Fruit fly (Drosophila melanogaster) whole organism, prepupa: ENCODE data around the gene drm.

ENCODE experiments used
- CG11762 ChIP-seq: fragments of 200-800 bp; sonication (Bioruptor generic); optimal IDR thresholded peaks from 3 replicates; lab custom pipeline; 2016; ENCODE audit warnings: missing biosample characterization, missing genetic modification characterization; ENCODE audit not compliant: insufficient read depth
- CG11902 ChIP-seq: fragments of 200-800 bp; sonication (Bioruptor generic); optimal IDR thresholded peaks from 3 replicates; lab custom pipeline; 2016; ENCODE audit warnings: missing biosample characterization, missing genetic modification characterization
- CG32006 ChIP-seq: fragments of 200-800 bp; sonication (Bioruptor generic); optimal IDR thresholded peaks from 3 replicates; lab custom pipeline; 2017; ENCODE audit warnings: missing biosample characterization, mild to moderate bottlenecking, missing genetic modification characterization
- CG8319 ChIP-seq: fragments of 200-800 bp; sonication (Bioruptor generic); optimal IDR thresholded peaks from 3 replicates; lab custom pipeline; 2016; ENCODE audit warnings: missing biosample characterization, missing genetic modification characterization
- Eip75B ChIP-seq: fragments of 200-800 bp; sonication (Bioruptor generic); optimal IDR thresholded peaks from 3 replicates; lab custom pipeline; 2016; ENCODE audit warnings: missing biosample characterization, missing genetic modification characterization
- Ets21C ChIP-seq: fragments of 200-800 bp; sonication (Bioruptor generic); optimal IDR thresholded peaks from 3 replicates; lab custom pipeline; 2016; ENCODE audit warnings: missing biosample characterization, missing genetic modification characterization
- Gug ChIP-seq: fragments of 200-800 bp; sonication (Bioruptor generic); IDR thresholded peaks from 2 replicates; pipeline ENCODE4 v1.3.6; 2022; ENCODE audit warnings: missing biosample characterization, missing genetic modification characterization
- Hr4 ChIP-seq: fragments of 200-800 bp; sonication (Bioruptor generic); optimal IDR thresholded peaks from 3 replicates; lab custom pipeline; 2016; ENCODE audit warnings: missing biosample characterization, missing genetic modification characterization
- cyc ChIP-seq: fragments of 200-800 bp; sonication (Bioruptor generic); optimal IDR thresholded peaks from 3 replicates; lab custom pipeline; 2016; ENCODE audit warnings: missing biosample characterization, missing genetic modification characterization
- esn ChIP-seq: fragments of 200-800 bp; sonication (Bioruptor generic); optimal IDR thresholded peaks from 2 replicates; lab custom pipeline; 2016; ENCODE audit warnings: missing biosample characterization, mild to moderate bottlenecking, missing genetic modification characterization, moderate library complexity
- fkh ChIP-seq: fragments of 200-800 bp; sonication (Bioruptor generic); optimal IDR thresholded peaks from 3 replicates; lab custom pipeline; 2017; ENCODE audit warnings: missing biosample characterization, mild to moderate bottlenecking, missing genetic modification characterization, moderate library complexity

DNA sequence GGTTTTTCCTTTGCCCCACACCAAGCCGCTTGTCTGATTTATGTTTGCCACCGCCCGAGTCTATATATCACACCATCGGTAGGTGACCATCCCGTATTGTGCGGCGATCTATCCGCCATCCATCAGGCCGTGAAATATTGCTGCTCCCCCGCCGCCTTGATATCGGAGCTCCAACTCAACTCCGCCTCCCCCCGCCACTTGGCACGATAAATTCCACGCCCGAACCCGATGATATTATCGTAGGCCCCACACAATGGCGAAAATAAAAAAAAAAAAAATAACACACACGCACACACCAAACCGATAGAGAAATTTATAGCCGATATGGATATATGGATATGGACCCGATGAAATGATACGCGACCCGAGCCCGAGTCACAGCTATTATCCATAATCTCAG is 51.8 kb downstream of the drm start:
- TF ChIP-seq Gug (GFP tag; lab: Robert Waterston, UW) (no peak), CG11902 (GFP tag; lab: Kevin White, UChicago) (no peak), CG11762 (GFP tag; lab: Kevin White, UChicago) (no peak), fkh (no peak), esn (GFP tag; lab: Kevin White, UChicago) (no peak), CG8319 (GFP tag; lab: Kevin White, UChicago) (no peak), Ets21C (GFP tag; lab: Kevin White, UChicago) (no peak), Hr4 (GFP tag; lab: Kevin White, UChicago) (no peak), Eip75B (GFP tag; lab: Kevin White, UChicago) (no peak), cyc (GFP tag; lab: Kevin White, UChicago) (no peak), CG32006 (GFP tag; lab: Kevin White, UChicago) (no peak)
